Worm (Caenorhabditis elegans): ENCODE results near the gene srh-80.

- TF ChIP-seq nhr-237 (tag; optimal IDR thresholded peaks at IDR 0.05) (no peak), egl-27 (tag; optimal IDR thresholded peaks at IDR 0.05) (no peak), ztf-4 (tag; optimal IDR thresholded peaks at IDR 0.05) (no peak), aly-2 (tag; optimal IDR thresholded peaks at IDR 0.05) (no peak), R02D3.7 (tag; optimal IDR thresholded peaks at IDR 0.05) (no peak)
Measured at ce11 chrV:206814-207213, 12.9 kb upstream of the srh-80 start.
